Worm (Caenorhabditis elegans): ENCODE results near the gene F59A7.14.

DNA sequence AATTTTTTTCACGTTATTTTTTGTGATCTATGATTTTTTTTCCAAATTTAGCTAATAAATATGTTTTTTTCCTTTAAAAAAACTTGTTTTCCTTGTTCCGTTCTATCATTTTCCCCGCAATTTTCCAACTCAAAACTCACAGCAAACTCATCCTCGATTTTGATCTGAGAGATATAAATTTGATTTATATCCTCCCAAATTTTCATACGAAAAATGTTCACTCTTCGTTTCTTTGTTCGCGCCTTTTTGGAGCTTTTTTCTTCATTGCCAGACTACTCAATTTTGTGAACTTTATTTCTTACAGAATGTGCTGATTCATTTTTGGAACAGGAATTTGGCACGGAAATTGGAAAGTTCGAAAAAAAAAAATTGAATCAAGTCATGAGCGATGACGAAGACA, at the start of gene F59A7.14:
- TF ChIP-seq nhr-28 (tag; optimal IDR thresholded peaks at IDR 0.05) (no peak), daf-8 (GFP tag; IDR thresholded peaks at IDR 0.05) (no peak), hmg-1.1 (GFP tag; IDR thresholded peaks at IDR 0.05) (no peak), dpl-1 (GFP tag; optimal IDR thresholded peaks at IDR 0.05) (no peak), unc-62 (GFP tag; optimal IDR thresholded peaks at IDR 0.05 in 1 of 2) (no peak), unc-62 (tag; optimal IDR thresholded peaks at IDR 0.05) (no peak), nhr-77 (tag; optimal IDR thresholded peaks at IDR 0.05) (no peak), lin-13 (GFP tag; optimal IDR thresholded peaks at IDR 0.05) (no peak), fos-1 (tag; optimal IDR thresholded peaks at IDR 0.05) (no peak), nhr-237 (tag; optimal IDR thresholded peaks at IDR 0.05) (no peak), ceh-62 (tag; optimal IDR thresholded peaks at IDR 0.05) (no peak)

All from whole organism, L4 larva.